Fruit fly (Drosophila melanogaster) whole organism, embryonic: ENCODE data around the gene CG9018.

Experiments
- Antp ChIP-seq: fragments of 200-800 bp; sonication (Bioruptor generic); optimal IDR thresholded peaks from 3 replicates; lab custom pipeline; 2016; ENCODE audit warnings: missing biosample characterization, missing genetic modification characterization
- Awh ChIP-seq: fragments of 200-800 bp; sonication (Bioruptor generic); IDR thresholded peaks from 2 replicates; pipeline ENCODE4, ENCODE4 v1.3.6; 2022; ENCODE audit warnings: missing biosample characterization, missing genetic modification characterization
- Bdp1 ChIP-seq: fragments of 200-800 bp; sonication (Bioruptor generic); optimal IDR thresholded peaks from 3 replicates; lab custom pipeline; 2016; ENCODE audit warnings: missing biosample characterization, missing genetic modification characterization
- CG1024 ChIP-seq: fragments of 200-800 bp; sonication (Bioruptor generic); IDR thresholded peaks from 2 replicates; pipeline ENCODE4 v1.3.6; 2022; ENCODE audit warnings: missing biosample characterization, missing genetic modification characterization
- CG12071 ChIP-seq: fragments of 200-800 bp; sonication (Bioruptor generic); optimal IDR thresholded peaks from 3 replicates; lab custom pipeline; 2018; ENCODE audit warnings: missing biosample characterization, mild to moderate bottlenecking, missing genetic modification characterization
- CG12391 ChIP-seq: fragments of 200-800 bp; sonication (Bioruptor generic); optimal IDR thresholded peaks from 3 replicates; lab custom pipeline; 2018; ENCODE audit warnings: missing biosample characterization, mild to moderate bottlenecking, missing genetic modification characterization, moderate library complexity
- CG14710 ChIP-seq: fragments of 200-800 bp; sonication (Bioruptor generic); optimal IDR thresholded peaks from 3 replicates; lab custom pipeline; 2019; ENCODE audit warnings: missing biosample characterization, mild to moderate bottlenecking, missing genetic modification characterization, moderate library complexity
- CG16863 ChIP-seq: fragments of 200-800 bp; sonication (Bioruptor generic); optimal IDR thresholded peaks from 3 replicates; lab custom pipeline; 2016; ENCODE audit warnings: missing biosample characterization, missing genetic modification characterization
- CG17361 ChIP-seq: fragments of 200-800 bp; sonication (Bioruptor generic); IDR thresholded peaks from 3 replicates; pipeline ENCODE4 v1.3.6; 2022; ENCODE audit warnings: missing biosample characterization, missing genetic modification characterization
- CG17802 ChIP-seq: fragments of 200-800 bp; sonication (Bioruptor generic); optimal IDR thresholded peaks from 2 replicates; lab custom pipeline; 2018; ENCODE audit warnings: missing biosample characterization, mild to moderate bottlenecking, missing genetic modification characterization, moderate library complexity
- CG2202 ChIP-seq: fragments of 200-800 bp; sonication (Bioruptor generic); optimal IDR thresholded peaks from 2 replicates; lab custom pipeline; 2018; ENCODE audit warnings: missing biosample characterization, mild to moderate bottlenecking, missing genetic modification characterization
- CG2712 ChIP-seq: fragments of 200-800 bp; optimal IDR thresholded peaks from 3 replicates; lab custom pipeline; 2019; ENCODE audit warnings: missing biosample characterization, mild to moderate bottlenecking, missing genetic modification characterization, moderate library complexity
- CG32772 ChIP-seq: fragments of 200-800 bp; sonication (Bioruptor generic); IDR thresholded peaks from 2 replicates; pipeline ENCODE4 v1.3.6; 2022; ENCODE audit warnings: missing biosample characterization, missing genetic modification characterization
- CG3281 ChIP-seq: fragments of 200-800 bp; sonication (Bioruptor generic); optimal IDR thresholded peaks from 3 replicates; lab custom pipeline; 2017; ENCODE audit warnings: missing biosample characterization, mild to moderate bottlenecking, missing genetic modification characterization
- CG33557 ChIP-seq: fragments of 200-800 bp; sonication (Bioruptor generic); optimal IDR thresholded peaks from 2 replicates; lab custom pipeline; 2019; ENCODE audit warnings: missing biosample characterization, mild to moderate bottlenecking, missing genetic modification characterization, moderate library complexity
- CG4617 ChIP-seq: fragments of 200-800 bp; sonication (Bioruptor generic); optimal IDR thresholded peaks from 3 replicates; lab custom pipeline; 2016; ENCODE audit warnings: missing biosample characterization, missing genetic modification characterization, borderline replicate concordance
- CG5180 ChIP-seq: fragments of 200-800 bp; sonication (Bioruptor generic); optimal IDR thresholded peaks from 3 replicates; lab custom pipeline; 2017; ENCODE audit warnings: missing biosample characterization, missing genetic modification characterization, mild to moderate bottlenecking, moderate library complexity, missing genetic modification reagents
- CG5245 ChIP-seq: fragments of 200-800 bp; sonication (Bioruptor generic); optimal IDR thresholded peaks from 3 replicates; lab custom pipeline; 2016; ENCODE audit warnings: missing biosample characterization, missing genetic modification characterization
- CG6813 ChIP-seq: fragments of 200-800 bp; sonication (Bioruptor generic); optimal IDR thresholded peaks from 2 replicates; lab custom pipeline; 2017; ENCODE audit warnings: missing biosample characterization, missing genetic modification characterization, mild to moderate bottlenecking, moderate library complexity, missing genetic modification reagents
- CG8281 ChIP-seq: fragments of 200-800 bp; sonication (Bioruptor generic); optimal IDR thresholded peaks from 2 replicates; lab custom pipeline; 2018; ENCODE audit warnings: missing biosample characterization, mild to moderate bottlenecking, missing genetic modification characterization, moderate library complexity
- D19A ChIP-seq: fragments of 200-800 bp; optimal IDR thresholded peaks from 3 replicates; lab custom pipeline; 2019; ENCODE audit warnings: missing biosample characterization, mild to moderate bottlenecking, missing genetic modification characterization, moderate library complexity
- Dbx ChIP-seq: fragments of 200-800 bp; sonication (Bioruptor generic); IDR thresholded peaks from 3 replicates; pipeline ENCODE4 v1.3.6; 2022; ENCODE audit warnings: missing biosample characterization, missing genetic modification characterization
- Dp ChIP-seq: fragments of 200-800 bp; sonication (Bioruptor generic); optimal IDR thresholded peaks from 2 replicates; lab custom pipeline; 2018; ENCODE audit warnings: missing biosample characterization, mild to moderate bottlenecking, missing genetic modification characterization, moderate library complexity
- HLH4C ChIP-seq: fragments of 200-800 bp; sonication (Bioruptor generic); IDR thresholded peaks from 3 replicates; pipeline ENCODE4 v1.3.6; 2022; ENCODE audit warnings: missing biosample characterization, missing genetic modification characterization; ENCODE audit not compliant: partially characterized antibody
- Lpt ChIP-seq: fragments of >200 bp; optimal IDR thresholded peaks from 2 replicates; lab custom pipeline; 2018; ENCODE audit warnings: missing biosample characterization, missing genetic modification characterization
- Med ChIP-seq: fragments of 200-800 bp; sonication (Bioruptor generic); peaks from one replicate; lab custom pipeline; 2016; ENCODE audit warnings: missing biosample characterization, missing genetic modification characterization, mild to moderate bottlenecking, inconsistent platforms, moderate library complexity
- NC2α ChIP-seq: fragments of 200-800 bp; sonication (Bioruptor generic); optimal IDR thresholded peaks from 2 replicates; lab custom pipeline; 2016; ENCODE audit warnings: missing biosample characterization, missing genetic modification characterization
- NK7.1 ChIP-seq: fragments of 200-800 bp; sonication (Bioruptor generic); optimal IDR thresholded peaks from 3 replicates; lab custom pipeline; 2016; ENCODE audit warnings: missing biosample characterization, missing genetic modification characterization
- Side ChIP-seq: fragments of 200-800 bp; sonication (Bioruptor generic); optimal IDR thresholded peaks from 2 replicates; lab custom pipeline; 2016; ENCODE audit warnings: missing biosample characterization, missing genetic modification characterization
- Tbp ChIP-seq: fragments of >200 bp; optimal IDR thresholded peaks from 2 replicates; lab custom pipeline; 2018; ENCODE audit warnings: missing biosample characterization, missing genetic modification characterization
- Trl ChIP-seq, 3 experiments: fragments of >200 bp in 2 of 3; fragments of 200-800 bp in 1 of 3; sonication (Bioruptor generic) in 1 of 3; optimal IDR thresholded peaks; 2 replicates in 1 of 3; 3 replicates in 2 of 3; lab custom pipeline; 2016 to 2017; ENCODE audit warnings: missing biosample characterization in 1 of 3, missing genetic modification characterization in 1 of 3
- Xrp1 ChIP-seq: fragments of 200-800 bp; sonication (Bioruptor generic); IDR thresholded peaks from 2 replicates; pipeline ENCODE4 v1.3.6; 2022; ENCODE audit warnings: missing biosample characterization, missing genetic modification characterization
- YL-1 ChIP-seq: fragments of 200-800 bp; sonication (Bioruptor generic); optimal IDR thresholded peaks from 3 replicates; lab custom pipeline; 2017; ENCODE audit warnings: missing biosample characterization, mild to moderate bottlenecking, missing genetic modification characterization
- ap ChIP-seq: fragments of 200-800 bp; sonication (Bioruptor generic); IDR thresholded peaks from 2 replicates; pipeline ENCODE4 v1.3.6; 2022; ENCODE audit warnings: missing biosample characterization, missing genetic modification characterization
- ato ChIP-seq: fragments of 200-800 bp; sonication (Bioruptor generic); IDR thresholded peaks from 2 replicates; pipeline ENCODE4 v1.3.6; 2022; ENCODE audit warnings: missing biosample characterization, missing genetic modification characterization; ENCODE audit not compliant: partially characterized antibody
- cad ChIP-seq: fragments of >200 bp; optimal IDR thresholded peaks from 2 replicates; lab custom pipeline; 2017; ENCODE audit warnings: missing biosample characterization, missing genetic modification characterization
- cg ChIP-seq: fragments of 200-800 bp; sonication (Bioruptor generic); optimal IDR thresholded peaks from 3 replicates; lab custom pipeline; 2019; ENCODE audit warnings: missing biosample characterization, mild to moderate bottlenecking, missing genetic modification characterization, moderate library complexity
- ewg ChIP-seq: fragments of 200-800 bp; sonication (Bioruptor generic); optimal IDR thresholded peaks from 3 replicates; lab custom pipeline; 2017; ENCODE audit warnings: mild to moderate bottlenecking, missing biosample characterization, missing genetic modification reagents, missing genetic modification characterization
- ftz-f1 ChIP-seq: fragments of 200-800 bp; sonication (Bioruptor generic); optimal IDR thresholded peaks from 2 replicates; lab custom pipeline; 2016; ENCODE audit warnings: missing biosample characterization, missing genetic modification characterization
- fu2 ChIP-seq: fragments of 200-800 bp; sonication (Bioruptor generic); optimal IDR thresholded peaks from 2 replicates; lab custom pipeline; 2016; ENCODE audit warnings: missing biosample characterization, missing genetic modification characterization
- gem ChIP-seq: fragments of 200-800 bp; sonication (Bioruptor generic); optimal IDR thresholded peaks from 2 replicates; lab custom pipeline; 2019; ENCODE audit warnings: missing biosample characterization, mild to moderate bottlenecking, missing genetic modification characterization, moderate library complexity
- lmd ChIP-seq: fragments of 200-800 bp; sonication (Bioruptor generic); IDR thresholded peaks from 2 replicates; pipeline ENCODE4 v1.3.6; 2022; ENCODE audit warnings: missing biosample characterization, missing genetic modification characterization
- mirr ChIP-seq: fragments of 200-800 bp; sonication (Bioruptor generic); optimal IDR thresholded peaks from 3 replicates; lab custom pipeline; 2018; ENCODE audit warnings: missing biosample characterization, mild to moderate bottlenecking, missing genetic modification characterization
- nerfin-1 ChIP-seq: fragments of 200-800 bp; sonication (Bioruptor generic); optimal IDR thresholded peaks from 3 replicates; lab custom pipeline; 2019; ENCODE audit warnings: missing biosample characterization, mild to moderate bottlenecking, missing genetic modification characterization, moderate library complexity
- p53 ChIP-seq: fragments of 200-800 bp; sonication (Bioruptor generic); optimal IDR thresholded peaks from 2 replicates; lab custom pipeline; 2016; ENCODE audit warnings: missing biosample characterization, missing genetic modification characterization
- repo ChIP-seq: fragments of 200-800 bp; sonication (Bioruptor generic); optimal IDR thresholded peaks from 2 replicates; lab custom pipeline; 2016; ENCODE audit warnings: missing biosample characterization, missing genetic modification characterization
- seq ChIP-seq: fragments of 200-800 bp; sonication (Bioruptor generic); IDR thresholded peaks from 2 replicates; pipeline ENCODE4 v1.3.6; 2022; ENCODE audit warnings: missing biosample characterization, missing genetic modification characterization
- so ChIP-seq: fragments of 200-800 bp; sonication (Bioruptor generic); IDR thresholded peaks from 3 replicates; pipeline ENCODE4 v1.3.6; 2022; ENCODE audit warnings: missing biosample characterization, missing genetic modification characterization
- sug ChIP-seq: fragments of 200-800 bp; optimal IDR thresholded peaks from 2 replicates; lab custom pipeline; 2019; ENCODE audit warnings: missing biosample characterization, mild to moderate bottlenecking, missing genetic modification characterization, moderate library complexity
- vvl ChIP-seq: fragments of 200-800 bp; sonication (Bioruptor generic); IDR thresholded peaks from 2 replicates; pipeline ENCODE4 v1.3.6; 2022; ENCODE audit warnings: missing biosample characterization, missing genetic modification characterization
- yki ChIP-seq: fragments of >200 bp; optimal IDR thresholded peaks from 3 replicates; lab custom pipeline; 2018
- zen ChIP-seq: fragments of 200-800 bp; sonication (Bioruptor generic); optimal IDR thresholded peaks from 3 replicates; lab custom pipeline; 2018; ENCODE audit warnings: missing biosample characterization, mild to moderate bottlenecking, missing genetic modification characterization, moderate library complexity

The CG9018 gene

DNA sequence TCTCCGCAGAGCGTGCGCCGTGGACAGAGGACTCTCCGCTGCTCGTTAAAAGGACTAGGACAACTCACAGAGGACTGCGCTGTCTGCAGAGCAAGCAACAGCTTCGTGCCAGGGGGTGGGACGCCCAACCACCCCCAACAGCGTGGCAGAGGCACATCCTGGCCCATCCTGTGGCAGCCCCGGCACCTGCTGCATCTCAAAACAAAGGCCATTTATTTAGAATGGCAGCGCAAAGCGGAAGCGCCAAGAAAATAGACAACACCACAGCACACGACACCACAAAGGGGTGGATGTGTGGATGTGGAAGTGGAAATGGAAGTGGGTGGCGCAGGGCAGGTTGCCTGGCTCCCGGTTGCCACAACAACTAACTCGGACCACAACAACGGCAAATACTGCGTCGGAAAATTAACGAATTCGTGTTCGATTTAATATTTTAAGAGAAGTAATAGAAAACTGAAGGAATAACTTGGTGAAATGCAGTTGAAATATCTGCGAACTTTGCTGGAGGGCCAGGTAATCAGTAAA, 7.6 kb downstream of the CG9018 start, which contains the start of gene Oseg2:
Gene Oseg2, plus strand, starts transcription at position 475 of the 525 bp plus-strand sequence.
- TF ChIP-seq Bdp1 (GFP tag; lab: Kevin White, UChicago): no peak
- TF ChIP-seq Trl (optimal IDR thresholded peaks at IDR 0.05; lab: Kevin White, UChicago): peak; percentile 4 to 34
- no peak for TF ChIP-seq Trl (GFP tag; optimal IDR thresholded peaks at IDR 0.05; lab: Kevin White, UChicago)
- no peak for TF ChIP-seq ftz-f1
- TF ChIP-seq CG8281: no peak
- TF ChIP-seq cad (GFP tag; lab: Kevin White, UChicago): no peak
- TF ChIP-seq Side: no peak
- no peak for TF ChIP-seq CG6813 (GFP tag; lab: Kevin White, UChicago)
- TF ChIP-seq D19A: no peak
- TF ChIP-seq ap (GFP tag; lab: Robert Waterston, UW): no peak
- 0 out of 3 replicates have a peak, but pooled peaks have one; percentile 9 for TF ChIP-seq HLH4C (GFP tag; lab: Robert Waterston, UW)
- TF ChIP-seq Lpt (GFP tag; lab: Kevin White, UChicago): no peak
- TF ChIP-seq nerfin-1 (tag; lab: Kevin White, UChicago): peak; percentile 49
- no peak for TF ChIP-seq CG1024 (GFP tag; lab: Robert Waterston, UW)
- TF ChIP-seq gem (tag; lab: Kevin White, UChicago): no peak
- no peak for TF ChIP-seq CG3281 (GFP tag; lab: Kevin White, UChicago)
- TF ChIP-seq so (GFP tag; lab: Robert Waterston, UW): no peak
- TF ChIP-seq CG12391 (tag; lab: Kevin White, UChicago): no peak
- TF ChIP-seq CG5180 (GFP tag; lab: Kevin White, UChicago): no peak
- TF ChIP-seq Med: peak; percentile 10
- TF ChIP-seq repo (GFP tag; lab: Kevin White, UChicago): no peak
- no peak for TF ChIP-seq p53 (GFP tag; lab: Kevin White, UChicago)
- TF ChIP-seq CG33557 (GFP tag; lab: Kevin White, UChicago): no peak
- TF ChIP-seq CG12071 (GFP tag; lab: Kevin White, UChicago): no peak
- TF ChIP-seq ato (GFP tag; lab: Robert Waterston, UW): no peak
- no peak for TF ChIP-seq CG16863 (GFP tag; lab: Kevin White, UChicago)
- no peak for TF ChIP-seq vvl (GFP tag; lab: Robert Waterston, UW)
- peak; percentile 82 for TF ChIP-seq seq (GFP tag; lab: Robert Waterston, UW)
- no peak for TF ChIP-seq NK7.1
- no peak for TF ChIP-seq NC2α (GFP tag; lab: Kevin White, UChicago)
- TF ChIP-seq CG5245 (GFP tag; lab: Kevin White, UChicago): no peak
- TF ChIP-seq YL-1 (GFP tag; lab: Kevin White, UChicago): no peak
- no peak for TF ChIP-seq mirr (GFP tag; lab: Kevin White, UChicago)
- TF ChIP-seq lmd (GFP tag; lab: Robert Waterston, UW): no peak
- no peak for TF ChIP-seq cg (GFP tag; lab: Kevin White, UChicago)
- TF ChIP-seq sug: no peak
- TF ChIP-seq Tbp: no peak
- no peak for TF ChIP-seq fu2
- no peak for TF ChIP-seq CG4617 (GFP tag; lab: Kevin White, UChicago)
- TF ChIP-seq Antp: no peak
- no peak for TF ChIP-seq Dp (GFP tag; lab: Kevin White, UChicago)
- no peak for TF ChIP-seq zen
- TF ChIP-seq Xrp1 (GFP tag; lab: Robert Waterston, UW): no peak
- no peak for TF ChIP-seq Dbx (GFP tag; lab: Robert Waterston, UW)
- TF ChIP-seq CG14710: no peak
- TF ChIP-seq CG2712 (tag; lab: Kevin White, UChicago): no peak
- TF ChIP-seq CG17802: no peak
- peak; percentile 99 for TF ChIP-seq ewg (GFP tag; lab: Kevin White, UChicago)
- TF ChIP-seq CG17361 (GFP tag; lab: Robert Waterston, UW): no peak
- no peak for TF ChIP-seq yki (lab: Kevin White, UChicago)
- TF ChIP-seq Awh: no peak
- TF ChIP-seq CG32772: no peak
- no peak for TF ChIP-seq CG2202
